Fruit fly (Drosophila melanogaster) whole organism, embryonic: ENCODE data around the gene CG17121.

Experiments used
- Atf-2 ChIP-seq: fragments of 200-800 bp; sonication (Bioruptor generic); optimal IDR thresholded peaks from 2 replicates; lab custom pipeline; 2016; ENCODE audit warnings: missing biosample characterization, missing genetic modification characterization
- Awh ChIP-seq: fragments of 200-800 bp; sonication (Bioruptor generic); IDR thresholded peaks from 2 replicates; pipeline ENCODE4, ENCODE4 v1.3.6; 2022; ENCODE audit warnings: missing biosample characterization, missing genetic modification characterization
- CG10543 ChIP-seq: fragments of 200-800 bp; sonication (Bioruptor generic); optimal IDR thresholded peaks from 3 replicates; lab custom pipeline; 2017; ENCODE audit warnings: missing biosample characterization, mild to moderate bottlenecking, missing genetic modification characterization, moderate library complexity
- CG11093 ChIP-seq: fragments of 200-800 bp; sonication (Bioruptor generic); IDR thresholded peaks from 3 replicates; pipeline ENCODE4 v1.3.6; 2022; ENCODE audit warnings: missing biosample characterization, missing genetic modification characterization
- CG11696 ChIP-seq: fragments of 200-800 bp; sonication (Bioruptor generic); IDR thresholded peaks from 2 replicates; pipeline ENCODE4 v1.3.6; 2022; ENCODE audit warnings: missing biosample characterization, missing genetic modification characterization
- CG12071 ChIP-seq: fragments of 200-800 bp; sonication (Bioruptor generic); optimal IDR thresholded peaks from 3 replicates; lab custom pipeline; 2018; ENCODE audit warnings: missing biosample characterization, mild to moderate bottlenecking, missing genetic modification characterization
- CG12219 ChIP-seq: fragments of 200-800 bp; sonication (Bioruptor generic); optimal IDR thresholded peaks from 3 replicates; lab custom pipeline; 2018; ENCODE audit warnings: missing biosample characterization, mild to moderate bottlenecking, missing genetic modification characterization
- CG13624 ChIP-seq: fragments of 200-800 bp; sonication (Bioruptor generic); optimal IDR thresholded peaks from 2 replicates; lab custom pipeline; 2016; ENCODE audit warnings: missing biosample characterization, missing genetic modification characterization
- CG14014 ChIP-seq: fragments of 200-800 bp; sonication (Bioruptor generic); IDR thresholded peaks from 2 replicates; pipeline ENCODE4 v1.3.6; 2022; ENCODE audit warnings: missing biosample characterization, missing genetic modification characterization
- CG14965 ChIP-seq: fragments of 200-800 bp; sonication (Bioruptor generic); optimal IDR thresholded peaks from 2 replicates; lab custom pipeline; 2016; ENCODE audit warnings: missing biosample characterization, missing genetic modification characterization, borderline replicate concordance
- CG2120 ChIP-seq: fragments of 200-800 bp; sonication (Bioruptor generic); optimal IDR thresholded peaks from 3 replicates; lab custom pipeline; 2016; ENCODE audit warnings: missing biosample characterization, missing genetic modification characterization
- CG2199 ChIP-seq: fragments of 200-800 bp; sonication (Bioruptor generic); IDR thresholded peaks from 3 replicates; pipeline ENCODE4 v1.3.6; 2022; ENCODE audit warnings: missing biosample characterization, missing genetic modification characterization
- CG30431 ChIP-seq: fragments of 200-800 bp; sonication (Bioruptor generic); optimal IDR thresholded peaks from 2 replicates; lab custom pipeline; 2017; ENCODE audit warnings: missing biosample characterization, missing genetic modification characterization
- CG31441 ChIP-seq: fragments of 200-800 bp; sonication (Bioruptor generic); IDR thresholded peaks from 2 replicates; pipeline ENCODE4 v1.3.6; 2022; ENCODE audit warnings: missing biosample characterization, missing genetic modification characterization
- CG34376 ChIP-seq: fragments of 200-800 bp; sonication (Bioruptor generic); optimal IDR thresholded peaks from 2 replicates; lab custom pipeline; 2018; ENCODE audit warnings: missing biosample characterization, mild to moderate bottlenecking, missing genetic modification characterization
- CG3838 ChIP-seq: fragments of 200-800 bp; sonication (Bioruptor generic); optimal IDR thresholded peaks from 3 replicates; lab custom pipeline; 2016; ENCODE audit warnings: missing biosample characterization, missing genetic modification characterization
- CG5180 ChIP-seq: fragments of 200-800 bp; sonication (Bioruptor generic); optimal IDR thresholded peaks from 3 replicates; lab custom pipeline; 2017; ENCODE audit warnings: missing biosample characterization, missing genetic modification characterization, mild to moderate bottlenecking, moderate library complexity, missing genetic modification reagents
- CG7556 ChIP-seq: fragments of 200-800 bp; sonication (Bioruptor generic); optimal IDR thresholded peaks from 2 replicates; lab custom pipeline; 2017; ENCODE audit warnings: missing biosample characterization, mild to moderate bottlenecking, missing genetic modification characterization
- CG8290 ChIP-seq, 3 experiments: fragments of 200-800 bp; sonication (Bioruptor generic); optimal IDR thresholded peaks; 2 replicates each; lab custom pipeline; 2016 to 2019; ENCODE audit warnings: missing biosample characterization in 3 of 3, missing genetic modification characterization in 3 of 3, mild to moderate bottlenecking in 2 of 3, moderate library complexity in 1 of 3
- CG8359 ChIP-seq: fragments of 200-800 bp; sonication (Bioruptor generic); optimal IDR thresholded peaks from 2 replicates; lab custom pipeline; 2017; ENCODE audit warnings: missing biosample characterization, mild to moderate bottlenecking, missing genetic modification characterization, borderline replicate concordance
- CHES-1-like ChIP-seq: fragments of 200-800 bp; sonication (Bioruptor generic); optimal IDR thresholded peaks from 2 replicates; lab custom pipeline; 2016; ENCODE audit warnings: missing biosample characterization, missing genetic modification characterization
- Dll ChIP-seq: fragments of 200-800 bp; sonication (Bioruptor generic); IDR thresholded peaks from 4 replicates; pipeline ENCODE4 v1.3.6; 2022; ENCODE audit warnings: missing biosample characterization, missing genetic modification characterization; ENCODE audit not compliant: partially characterized antibody
- Hmr ChIP-seq: fragments of 200-800 bp; sonication (Bioruptor generic); optimal IDR thresholded peaks from 3 replicates; lab custom pipeline; 2017; ENCODE audit warnings: mild to moderate bottlenecking, missing biosample characterization, missing genetic modification reagents, missing genetic modification characterization
- Max ChIP-seq: fragments of 200-800 bp; sonication (Bioruptor generic); optimal IDR thresholded peaks from 2 replicates; lab custom pipeline; 2016; ENCODE audit warnings: missing biosample characterization, mild to moderate bottlenecking, missing genetic modification characterization
- Med ChIP-seq: fragments of 200-800 bp; sonication (Bioruptor generic); peaks from one replicate; lab custom pipeline; 2016; ENCODE audit warnings: missing biosample characterization, missing genetic modification characterization, mild to moderate bottlenecking, inconsistent platforms, moderate library complexity
- Pdp1 ChIP-seq, 2 experiments: fragments of 200-800 bp; sonication (Bioruptor generic); optimal IDR thresholded peaks; 3 replicates each; lab custom pipeline; 2016; ENCODE audit warnings: missing biosample characterization in 2 of 2, missing genetic modification characterization in 2 of 2, mild to moderate bottlenecking in 1 of 2, moderate library complexity in 1 of 2
- Sox100B ChIP-seq: fragments of 200-800 bp; sonication (Bioruptor generic); optimal IDR thresholded peaks from 3 replicates; lab custom pipeline; 2018; ENCODE audit warnings: missing biosample characterization, mild to moderate bottlenecking, missing genetic modification characterization
- Stat92E ChIP-seq, 3 experiments: fragments of >200 bp in 2 of 3; fragments of 200-800 bp in 1 of 3; sonication (Bioruptor generic) in 1 of 3; optimal IDR thresholded peaks; 2 replicates each; lab custom pipeline; 2017 to 2019; ENCODE audit warnings: missing biosample characterization in 3 of 3, missing genetic modification characterization in 3 of 3, mild to moderate bottlenecking in 1 of 3, moderate library complexity in 1 of 3
- Trl ChIP-seq, 3 experiments: fragments of >200 bp in 2 of 3; fragments of 200-800 bp in 1 of 3; sonication (Bioruptor generic) in 1 of 3; optimal IDR thresholded peaks; 2 replicates in 1 of 3; 3 replicates in 2 of 3; lab custom pipeline; 2016 to 2017; ENCODE audit warnings: missing biosample characterization in 1 of 3, missing genetic modification characterization in 1 of 3
- Xrp1 ChIP-seq: fragments of 200-800 bp; sonication (Bioruptor generic); IDR thresholded peaks from 2 replicates; pipeline ENCODE4 v1.3.6; 2022; ENCODE audit warnings: missing biosample characterization, missing genetic modification characterization
- ac ChIP-seq: fragments of 200-800 bp; sonication (Bioruptor generic); optimal IDR thresholded peaks from 3 replicates; lab custom pipeline; 2017; ENCODE audit warnings: missing biosample characterization, mild to moderate bottlenecking, missing genetic modification characterization
- caup ChIP-seq: fragments of 200-800 bp; sonication (Bioruptor generic); optimal IDR thresholded peaks from 3 replicates; lab custom pipeline; 2017; ENCODE audit warnings: missing biosample characterization, mild to moderate bottlenecking, missing genetic modification characterization, moderate library complexity; ENCODE audit not compliant: severe bottlenecking
- chif ChIP-seq, 2 experiments: fragments of 200-800 bp; sonication (Bioruptor generic); optimal IDR thresholded peaks; 3 replicates each; lab custom pipeline; 2016; ENCODE audit warnings: missing biosample characterization in 2 of 2, missing genetic modification characterization in 2 of 2
- chinmo ChIP-seq: fragments of 200-800 bp; sonication (Bioruptor generic); IDR thresholded peaks from 4 replicates; pipeline ENCODE4 v1.3.6; 2022; ENCODE audit warnings: missing biosample characterization, missing genetic modification characterization; ENCODE audit not compliant: partially characterized antibody
- ci ChIP-seq: fragments of 200-800 bp; sonication (Bioruptor generic); IDR thresholded peaks from 3 replicates; pipeline ENCODE4 v1.3.6; 2022; ENCODE audit warnings: missing biosample characterization, missing genetic modification characterization
- dmrt99B ChIP-seq: fragments of 200-800 bp; sonication (Bioruptor generic); optimal IDR thresholded peaks from 2 replicates; lab custom pipeline; 2018; ENCODE audit warnings: missing biosample characterization, mild to moderate bottlenecking, missing genetic modification characterization, moderate library complexity
- exex ChIP-seq: fragments of 200-800 bp; sonication (Bioruptor generic); optimal IDR thresholded peaks from 4 replicates; lab custom pipeline; 2018; ENCODE audit warnings: missing biosample characterization, mild to moderate bottlenecking, missing genetic modification characterization, moderate library complexity
- grn ChIP-seq: fragments of 200-800 bp; sonication (Bioruptor generic); optimal IDR thresholded peaks from 3 replicates; lab custom pipeline; 2017; ENCODE audit warnings: missing biosample characterization, missing genetic modification characterization
- hbn ChIP-seq: fragments of 200-800 bp; sonication (Bioruptor generic); IDR thresholded peaks from 2 replicates; pipeline ENCODE4 v1.3.6; 2022; ENCODE audit warnings: missing biosample characterization, missing genetic modification characterization; ENCODE audit not compliant: partially characterized antibody
- p53 ChIP-seq: fragments of 200-800 bp; sonication (Bioruptor generic); optimal IDR thresholded peaks from 2 replicates; lab custom pipeline; 2016; ENCODE audit warnings: missing biosample characterization, missing genetic modification characterization
- pfk ChIP-seq: fragments of 200-800 bp; sonication (Bioruptor generic); optimal IDR thresholded peaks from 2 replicates; lab custom pipeline; 2018; ENCODE audit warnings: missing biosample characterization, mild to moderate bottlenecking, missing genetic modification characterization, moderate library complexity
- pum ChIP-seq: fragments of 200-800 bp; sonication (Bioruptor generic); optimal IDR thresholded peaks from 2 replicates; lab custom pipeline; 2016; ENCODE audit warnings: missing biosample characterization, missing genetic modification characterization
- schlank ChIP-seq: fragments of 200-800 bp; sonication (Bioruptor generic); optimal IDR thresholded peaks from 2 replicates; lab custom pipeline; 2018; ENCODE audit warnings: missing biosample characterization, mild to moderate bottlenecking, missing genetic modification characterization
- sens ChIP-seq: fragments of 200-800 bp; sonication (Bioruptor generic); peaks from one replicate; lab custom pipeline; 2016; ENCODE audit warnings: missing biosample characterization, missing genetic modification characterization
- seq ChIP-seq: fragments of 200-800 bp; sonication (Bioruptor generic); IDR thresholded peaks from 2 replicates; pipeline ENCODE4 v1.3.6; 2022; ENCODE audit warnings: missing biosample characterization, missing genetic modification characterization
- sima ChIP-seq: fragments of 200-800 bp; sonication (Bioruptor generic); optimal IDR thresholded peaks from 2 replicates; lab custom pipeline; 2016; ENCODE audit warnings: missing biosample characterization, missing genetic modification characterization
- tin ChIP-seq: fragments of 200-800 bp; sonication (Bioruptor generic); optimal IDR thresholded peaks from 3 replicates; lab custom pipeline; 2016; ENCODE audit warnings: missing biosample characterization, missing genetic modification characterization
- zen2 ChIP-seq: fragments of 200-800 bp; sonication (Bioruptor generic); IDR thresholded peaks from 3 replicates; pipeline ENCODE4 v1.3.6; 2022; ENCODE audit warnings: missing biosample characterization, missing genetic modification characterization; ENCODE audit not compliant: partially characterized antibody

The CG17121 gene

dm6 chr3R:22997912-22998622 lies 49.9 kb downstream of the CG17121 start, which contains the start of gene Nha2:
Gene Nha2 (minus strand): TSS chr3R:22998528.
- TF ChIP-seq Max (GFP tag; lab: Kevin White, UChicago), result no peak
- peak in 1 of 2 experiments; percentile 72 for TF ChIP-seq Trl (optimal IDR thresholded peaks at IDR 0.05; lab: Kevin White, UChicago)
- TF ChIP-seq Trl (GFP tag; optimal IDR thresholded peaks at IDR 0.05; lab: Kevin White, UChicago), result no peak
- TF ChIP-seq zen2 (GFP tag; lab: Robert Waterston, UW), result no peak
- TF ChIP-seq CG5180 (GFP tag; lab: Kevin White, UChicago), result no peak
- no peak for TF ChIP-seq CG14014 (GFP tag; lab: Robert Waterston, UW)
- TF ChIP-seq CG30431 (GFP tag; lab: Kevin White, UChicago), result no peak
- no peak for TF ChIP-seq sima (GFP tag; lab: Kevin White, UChicago)
- no peak for TF ChIP-seq CG34376
- peak in 1 of 2 experiments; percentile 72 for TF ChIP-seq Pdp1 (GFP tag; optimal IDR thresholded peaks at IDR 0.05; lab: Kevin White, UChicago)
- no peak for TF ChIP-seq seq (GFP tag; lab: Robert Waterston, UW)
- TF ChIP-seq CG11093 (GFP tag; lab: Robert Waterston, UW), result no peak
- TF ChIP-seq CG11696 (GFP tag; lab: Robert Waterston, UW), result no peak
- TF ChIP-seq schlank (tag; lab: Kevin White, UChicago), result no peak
- TF ChIP-seq chinmo, result 0 out of 4 replicates have a peak, but pooled peaks have one; percentile 70
- TF ChIP-seq Atf-2 (GFP tag; lab: Kevin White, UChicago), result no peak
- TF ChIP-seq p53 (GFP tag; lab: Kevin White, UChicago), result no peak
- no peak for TF ChIP-seq sens (GFP tag; lab: Kevin White, UChicago)
- no peak for TF ChIP-seq Dll
- TF ChIP-seq Hmr, result no peak
- TF ChIP-seq CG2199 (GFP tag; lab: Robert Waterston, UW), result no peak
- no peak for TF ChIP-seq pum (GFP tag; lab: Kevin White, UChicago)
- TF ChIP-seq tin (GFP tag; lab: Kevin White, UChicago), result no peak
- no peak for TF ChIP-seq CG12071 (GFP tag; lab: Kevin White, UChicago)
- TF ChIP-seq Xrp1 (GFP tag; lab: Robert Waterston, UW), result no peak
- TF ChIP-seq CG8290 (GFP tag; optimal IDR thresholded peaks at IDR 0.05; lab: Kevin White, UChicago), result no peak
- no peak for TF ChIP-seq CG8290 (tag; optimal IDR thresholded peaks at IDR 0.05; lab: Kevin White, UChicago)
- TF ChIP-seq Awh (GFP tag; lab: Robert Waterston, UW), result no peak
- TF ChIP-seq CG12219 (GFP tag; lab: Kevin White, UChicago), result no peak
- no peak for TF ChIP-seq CG10543 (GFP tag; lab: Kevin White, UChicago)
- TF ChIP-seq CG14965, result no peak
- no peak for TF ChIP-seq CG3838 (GFP tag; lab: Kevin White, UChicago)
- TF ChIP-seq CG7556 (GFP tag; lab: Kevin White, UChicago), result no peak
- TF ChIP-seq Med (GFP tag; lab: Kevin White, UChicago), result no peak
- no peak for TF ChIP-seq ac (GFP tag; lab: Kevin White, UChicago)
- TF ChIP-seq grn (GFP tag; lab: Kevin White, UChicago), result no peak
- TF ChIP-seq pfk (GFP tag; lab: Kevin White, UChicago), result peak; percentile 66
- no peak for TF ChIP-seq dmrt99B (tag; lab: Kevin White, UChicago)
- TF ChIP-seq exex (tag; lab: Kevin White, UChicago), result peak; percentile 87
- no peak for TF ChIP-seq Sox100B (GFP tag; lab: Kevin White, UChicago)
- no peak for TF ChIP-seq chif (GFP tag; optimal IDR thresholded peaks at IDR 0.05; lab: Kevin White, UChicago)
- TF ChIP-seq hbn (GFP tag; lab: Robert Waterston, UW), result no peak
- TF ChIP-seq CG13624, result no peak
- TF ChIP-seq ci, result no peak
- TF ChIP-seq CG2120, result no peak
- TF ChIP-seq Stat92E (GFP tag; optimal IDR thresholded peaks at IDR 0.05; lab: Kevin White, UChicago), result no peak
- no peak for TF ChIP-seq CHES-1-like (GFP tag; lab: Kevin White, UChicago)
- no peak for TF ChIP-seq CG8359
- TF ChIP-seq CG31441 (GFP tag; lab: Robert Waterston, UW), result no peak
- no peak for TF ChIP-seq caup (GFP tag; lab: Kevin White, UChicago)
